Fruit fly (Drosophila melanogaster) whole organism, embryonic: ENCODE results near the gene por.

Experiments
- D19B ChIP-seq: fragments of 200-800 bp; sonication (Bioruptor generic); optimal IDR thresholded peaks from 2 replicates; lab custom pipeline; 2017; ENCODE audit warnings: missing biosample characterization, mild to moderate bottlenecking, missing genetic modification characterization
- ci ChIP-seq: fragments of 200-800 bp; sonication (Bioruptor generic); IDR thresholded peaks from 3 replicates; pipeline ENCODE4 v1.3.6; 2022; ENCODE audit warnings: missing biosample characterization, missing genetic modification characterization
- gem ChIP-seq: fragments of 200-800 bp; sonication (Bioruptor generic); optimal IDR thresholded peaks from 2 replicates; lab custom pipeline; 2019; ENCODE audit warnings: missing biosample characterization, mild to moderate bottlenecking, missing genetic modification characterization, moderate library complexity
- h ChIP-seq: fragments of >200 bp; optimal IDR thresholded peaks from 2 replicates; lab custom pipeline; 2017
- jigr1 ChIP-seq: fragments of 200-800 bp; sonication (Bioruptor generic); IDR thresholded peaks from 3 replicates; pipeline ENCODE4 v1.3.6; 2022; ENCODE audit warnings: missing biosample characterization, missing genetic modification characterization
- lmd ChIP-seq: fragments of 200-800 bp; sonication (Bioruptor generic); IDR thresholded peaks from 2 replicates; pipeline ENCODE4 v1.3.6; 2022; ENCODE audit warnings: missing biosample characterization, missing genetic modification characterization
- row ChIP-seq: fragments of 200-800 bp; sonication (Bioruptor generic); IDR thresholded peaks from 3 replicates; pipeline ENCODE4 v1.3.6; 2022; ENCODE audit warnings: missing biosample characterization, missing genetic modification characterization
- sisA ChIP-seq: fragments of 200-800 bp; sonication (Bioruptor generic); IDR thresholded peaks from 2 replicates; pipeline ENCODE4 v1.3.6; 2022; ENCODE audit warnings: missing biosample characterization, missing genetic modification characterization

Gene por

dm6 chrX:18341014-18341413 is 38.6 kb downstream of the por start (continued):
- TF ChIP-seq gem (tag; lab: Kevin White, UChicago), result peak; percentile 29
- TF ChIP-seq row (GFP tag; lab: Robert Waterston, UW), result peak; percentile 52; the same call in 2 of the 3 replicates
- no peak for TF ChIP-seq sisA (GFP tag; lab: Robert Waterston, UW)
- no peak for TF ChIP-seq h (lab: Kevin White, UChicago)
- no peak for TF ChIP-seq jigr1
- TF ChIP-seq D19B (GFP tag; lab: Kevin White, UChicago), result peak; percentile 71
- TF ChIP-seq lmd (GFP tag; lab: Robert Waterston, UW), result peak; percentile 34; the same call in 1 of the 2 replicates
- peak; percentile 12; the same call in 1 of the 3 replicates for TF ChIP-seq ci (GFP tag; lab: Robert Waterston, UW)
